Worm (Caenorhabditis elegans): ENCODE measurements around the gene F08H9.3.
A peak's percentile ranks its signal among the peaks of the same experiment; 100 is the strongest.

F08H9.3 gene

ce11 chrV:14457070-14457469 is 6.1 kb downstream of the F08H9.3 start, which contains the start of gene coh-3:
Gene coh-3, plus strand, starts transcription at chrV:14457422.
- TF ChIP-seq B0336.3 (GFP tag; IDR thresholded peaks at IDR 0.05) (peak; percentile 53; the same call in 1 of the 2 replicates), tlf-1 (GFP tag; optimal IDR thresholded peaks at IDR 0.05) (peak; percentile 88), F49E8.2 (tag; optimal IDR thresholded peaks at IDR 0.05; ENCODE audit: insufficient read depth) (peak; percentile 94), F57C9.4 (tag; optimal IDR thresholded peaks at IDR 0.05) (no peak), cebp-2 (GFP tag; IDR thresholded peaks at IDR 0.05) (no peak), aptf-2 (GFP tag; conservative IDR thresholded peaks at IDR 0.05) (peak; percentile 65; the same call in 1 of the 2 replicates), tbp1 (GFP tag; optimal IDR thresholded peaks at IDR 0.05) (peak; percentile 69), nhr-27 (tag; optimal IDR thresholded peaks at IDR 0.05) (no peak), Y67H2A.10 (GFP tag; conservative IDR thresholded peaks at IDR 0.05) (0 out of 2 replicates have a peak, but pooled peaks have one; percentile 25), ceh-100 (GFP tag; IDR thresholded peaks at IDR 0.05) (peak; percentile 57; the same call in 1 of the 2 replicates), chd-7 (tag; optimal IDR thresholded peaks at IDR 0.05) (no peak), B0019.2 (GFP tag; conservative IDR thresholded peaks at IDR 0.05) (peak; percentile 33; the same call in 1 of the 2 replicates), lin-54 (GFP tag; optimal IDR thresholded peaks at IDR 0.05) (peak; percentile 90), nhr-80 (tag; optimal IDR thresholded peaks at IDR 0.05) (no peak), xnd-1 (tag; optimal IDR thresholded peaks at IDR 0.05) (peak; percentile 99), ztf-28 (GFP tag; IDR thresholded peaks at IDR 0.05) (peak; percentile 53; the same call in 1 of the 2 replicates), snpc-3.4 (tag; optimal IDR thresholded peaks at IDR 0.05) (peak; percentile 95), lin-35 (GFP tag; optimal IDR thresholded peaks at IDR 0.05) (peak in 1 of 3 experiments; percentile 30), efl-1 (GFP tag; optimal IDR thresholded peaks at IDR 0.05) (peak; percentile 96), lin-40 (tag; optimal IDR thresholded peaks at IDR 0.05) (no peak), F33H1.4 (GFP tag; IDR thresholded peaks at IDR 0.05) (peak; percentile 99), pbrm-1 (GFP tag; IDR thresholded peaks at IDR 0.05) (peak; percentile 74), athp-1 (tag; optimal IDR thresholded peaks at IDR 0.05) (peak; percentile 25), ekl-4 (GFP tag; IDR thresholded peaks at IDR 0.05) (peak; percentile 88), Y95B8A.8 (GFP tag; IDR thresholded peaks at IDR 0.05) (0 out of 2 replicates have a peak, but pooled peaks have one; percentile 35), him-1 (tag; optimal IDR thresholded peaks at IDR 0.05) (peak; percentile 53), dox-1 (GFP tag; IDR thresholded peaks at IDR 0.05) (peak; percentile 81), nhr-90 (tag; optimal IDR thresholded peaks at IDR 0.05) (no peak), hsf-1 (GFP tag; IDR thresholded peaks at IDR 0.05) (peak; percentile 93), madf-6 (GFP tag; IDR thresholded peaks at IDR 0.05) (peak; percentile 99), rcor-1 (GFP tag; IDR thresholded peaks at IDR 0.05) (peak; percentile 76), akir-1 (GFP tag; optimal IDR thresholded peaks at IDR 0.05) (no peak), ama-1 (optimal IDR thresholded peaks at IDR 0.05) (no peak), ama-1 (GFP tag; optimal IDR thresholded peaks at IDR 0.05) (no peak), Y53F4B.3 (GFP tag; IDR thresholded peaks at IDR 0.05) (peak; percentile 61; the same call in 1 of the 2 replicates), sdz-38 (tag; optimal IDR thresholded peaks at IDR 0.05) (no peak), aptf-3 (GFP tag; IDR thresholded peaks at IDR 0.05) (no peak), mcd-1 (GFP tag; IDR thresholded peaks at IDR 0.05) (peak; percentile 63), D2030.7 (GFP tag; IDR thresholded peaks at IDR 0.05) (peak; percentile 95), madf-8 (GFP tag; conservative IDR thresholded peaks at IDR 0.05) (peak; percentile 96), mel-28 (tag; optimal IDR thresholded peaks at IDR 0.05; ENCODE audit: borderline replicate concordance) (no peak), hmg-1.2 (GFP tag; IDR thresholded peaks at IDR 0.05) (peak; percentile 49; the same call in 1 of the 2 replicates), snpc-1.3 (tag; optimal IDR thresholded peaks at IDR 0.05; ENCODE audit: insufficient read depth) (peak; percentile 92), ceh-91 (GFP tag; IDR thresholded peaks at IDR 0.05) (peak; percentile 96), lin-26 (GFP tag; IDR thresholded peaks at IDR 0.05) (no peak), lir-1 (GFP tag; conservative IDR thresholded peaks at IDR 0.05) (peak; percentile 53; the same call in 1 of the 2 replicates), snpc-1.1 (tag; optimal IDR thresholded peaks at IDR 0.05; ENCODE audit: insufficient read depth) (peak; percentile 87), C17E4.6 (GFP tag; IDR thresholded peaks at IDR 0.05) (peak; percentile 78; the same call in 1 of the 2 replicates)

Data from whole organism, young adult.